Worm (Caenorhabditis elegans) whole organism, L2 larva: ENCODE data around the gene C32D5.12.

Source experiments
- blmp-1 ChIP-seq: sonication (generic microtip); optimal IDR thresholded peaks from 2 replicates; lab custom pipeline; 2017; ENCODE audit warnings: missing genetic modification characterization, mild to moderate bottlenecking, missing compliant biosample characterization, antibody characterized with exemption, moderate library complexity; ENCODE audit not compliant: insufficient read depth
- nhr-6 ChIP-seq: fragments of 150-350 bp; optimal IDR thresholded peaks from 2 replicates; lab custom pipeline; 2014; ENCODE audit warnings: missing biosample characterization, missing genetic modification characterization
- sma-9 ChIP-seq, 2 experiments: fragments of 150-350 bp in 1 of 2; sonication (generic microtip) in 1 of 2; optimal IDR thresholded peaks; 2 replicates each; lab custom pipeline; 2014 to 2016; ENCODE audit warnings: missing genetic modification characterization in 2 of 2, mild to moderate bottlenecking in 1 of 2, missing biosample characterization in 1 of 2, missing compliant biosample characterization in 1 of 2, missing genetic modification reagents in 1 of 2, moderate library complexity in 1 of 2
- unc-62 ChIP-seq: fragments of 150-350 bp; optimal IDR thresholded peaks from 2 replicates; lab custom pipeline; 2014; ENCODE audit warnings: missing biosample characterization, missing genetic modification reagents, missing genetic modification characterization

- no peak for TF ChIP-seq sma-9 (GFP tag; optimal IDR thresholded peaks at IDR 0.05; lab: Kevin White, UChicago)
- TF ChIP-seq sma-9 (tag; optimal IDR thresholded peaks at IDR 0.05; lab: Kevin White, UChicago), result no peak
- TF ChIP-seq blmp-1 (tag; lab: Kevin White, UChicago), result no peak
- no peak for TF ChIP-seq nhr-6 (tag; lab: Kevin White, UChicago)
- no peak for TF ChIP-seq unc-62 (GFP tag; lab: Kevin White, UChicago)
These were observed 17.7 kb downstream of the C32D5.12 start for ce11 chrII:6341076-6341475.
